Worm (Caenorhabditis elegans) whole organism, L1 larva: ENCODE results near the gene C28D4.7.

Source experiments
- F16B12.6 ChIP-seq: fragments of 150-350 bp; optimal IDR thresholded peaks from 2 replicates; lab custom pipeline; 2014; ENCODE audit warnings: missing biosample characterization, missing genetic modification characterization
- alr-1 ChIP-seq: fragments of 200-800 bp; sonication (Bioruptor generic); optimal IDR thresholded peaks from 2 replicates; lab custom pipeline; 2018; ENCODE audit warnings: borderline replicate concordance, mild to moderate bottlenecking, missing genetic modification characterization, missing compliant biosample characterization
- ceh-63 ChIP-seq: fragments of 200-800 bp; sonication (Bioruptor generic); optimal IDR thresholded peaks from 2 replicates; lab custom pipeline; 2018; ENCODE audit warnings: mild to moderate bottlenecking, missing genetic modification characterization, missing compliant biosample characterization
- ceh-82 ChIP-seq, 3 experiments: fragments of 150-350 bp in 1 of 3; sonication (generic microtip) in 2 of 3; optimal IDR thresholded peaks; 2 replicates each; lab custom pipeline; 2014 to 2017; ENCODE audit warnings: missing biosample characterization in 3 of 3, missing genetic modification characterization in 3 of 3
- ceh-90 ChIP-seq: sonication (generic microtip); optimal IDR thresholded peaks from 2 replicates; lab custom pipeline; 2016; ENCODE audit warnings: missing genetic modification characterization, missing compliant biosample characterization
- ces-1 ChIP-seq: fragments of 150-350 bp; optimal IDR thresholded peaks from 2 replicates; lab custom pipeline; 2014; ENCODE audit warnings: missing biosample characterization, missing genetic modification reagents, missing genetic modification characterization
- dpl-1 ChIP-seq, 3 experiments: fragments of 150-350 bp in 2 of 3; sonication (generic microtip) in 1 of 3; optimal IDR thresholded peaks; 2 replicates each; lab custom pipeline; 2014 to 2017; ENCODE audit warnings: missing biosample characterization in 3 of 3, missing genetic modification characterization in 3 of 3, missing genetic modification reagents in 3 of 3
- dsc-1 ChIP-seq: sonication (generic microtip); optimal IDR thresholded peaks from 2 replicates; lab custom pipeline; 2016; ENCODE audit warnings: mild to moderate bottlenecking, missing genetic modification characterization, missing compliant biosample characterization
- efl-1 ChIP-seq, 4 experiments: fragments of 150-350 bp; optimal IDR thresholded peaks in 3 of 4; peaks in 1 of 4; 1 replicate in 1 of 4; 2 replicates in 3 of 4; lab custom pipeline; 2014; ENCODE audit warnings: missing biosample characterization in 2 of 4, missing genetic modification characterization in 2 of 4, missing genetic modification reagents in 2 of 4
- elt-2 ChIP-seq: sonication (generic microtip); optimal IDR thresholded peaks from 2 replicates; lab custom pipeline; 2016; ENCODE audit warnings: missing genetic modification characterization, mild to moderate bottlenecking, inconsistent platforms, missing compliant biosample characterization, missing genetic modification reagents
- fkh-4 ChIP-seq: sonication (generic microtip); optimal IDR thresholded peaks from 2 replicates; lab custom pipeline; 2016; ENCODE audit warnings: missing compliant biosample characterization, missing genetic modification characterization, borderline replicate concordance
- fos-1 ChIP-seq: fragments of 150-350 bp; optimal IDR thresholded peaks from 2 replicates; lab custom pipeline; 2014; ENCODE audit warnings: missing biosample characterization, missing genetic modification characterization
- grh-1 ChIP-seq: fragments of 200-800 bp; sonication (Bioruptor generic); IDR thresholded peaks from 2 replicates; pipeline ENCODE4 v1.3.6; 2022; ENCODE audit warnings: missing genetic modification reagents, missing genetic modification characterization, missing compliant biosample characterization
- hpl-2 ChIP-seq: fragments of 150-350 bp; optimal IDR thresholded peaks from 2 replicates; lab custom pipeline; 2014; ENCODE audit warnings: missing biosample characterization, missing genetic modification reagents, missing genetic modification characterization
- irx-1 ChIP-seq: sonication (generic microtip); optimal IDR thresholded peaks from 2 replicates; lab custom pipeline; 2016; ENCODE audit warnings: missing genetic modification characterization, missing compliant biosample characterization
- lin-13 ChIP-seq: fragments of 150-350 bp; optimal IDR thresholded peaks from 2 replicates; lab custom pipeline; 2014; ENCODE audit warnings: missing biosample characterization, missing genetic modification reagents, missing genetic modification characterization
- lin-15B ChIP-seq: fragments of 150-350 bp; sonication (generic microtip); optimal IDR thresholded peaks from 3 replicates; lab custom pipeline; 2014; ENCODE audit warnings: missing biosample characterization, missing genetic modification characterization
- lin-39 ChIP-seq: fragments of 150-350 bp; optimal IDR thresholded peaks from 2 replicates; lab custom pipeline; 2014; ENCODE audit warnings: missing biosample characterization, missing genetic modification reagents, missing genetic modification characterization
- lir-3 ChIP-seq: sonication (generic microtip); optimal IDR thresholded peaks from 2 replicates; lab custom pipeline; 2016; ENCODE audit warnings: mild to moderate bottlenecking, missing genetic modification characterization, moderate library complexity, missing compliant biosample characterization; ENCODE audit not compliant: poor library complexity
- lsy-2 ChIP-seq, 2 experiments: fragments of 150-350 bp; optimal IDR thresholded peaks; 2 replicates each; lab custom pipeline; 2014; ENCODE audit warnings: missing biosample characterization in 2 of 2, missing genetic modification characterization in 2 of 2
- mab-9 ChIP-seq: fragments of 200-800 bp; sonication (Bioruptor generic); IDR thresholded peaks from 2 replicates; pipeline ENCODE4 v1.3.6; 2022; ENCODE audit warnings: missing genetic modification reagents, missing genetic modification characterization, missing compliant biosample characterization
- mef-2 ChIP-seq: fragments of 150-350 bp; optimal IDR thresholded peaks from 2 replicates; lab custom pipeline; 2014; ENCODE audit warnings: missing biosample characterization, missing genetic modification characterization
- mep-1 ChIP-seq: fragments of 150-350 bp; optimal IDR thresholded peaks from 2 replicates; lab custom pipeline; 2014; ENCODE audit warnings: missing biosample characterization, missing genetic modification characterization
- nhr-11 ChIP-seq: fragments of 150-350 bp; optimal IDR thresholded peaks from 2 replicates; lab custom pipeline; 2014; ENCODE audit warnings: missing biosample characterization, missing genetic modification characterization
- nhr-20 ChIP-seq: sonication (generic microtip); optimal IDR thresholded peaks from 2 replicates; lab custom pipeline; 2016; ENCODE audit warnings: mild to moderate bottlenecking, missing genetic modification characterization, missing compliant biosample characterization
- nhr-47 ChIP-seq: sonication (generic microtip); optimal IDR thresholded peaks from 2 replicates; lab custom pipeline; 2016; ENCODE audit warnings: mild to moderate bottlenecking, missing genetic modification characterization, moderate library complexity, missing compliant biosample characterization
- nhr-76 ChIP-seq: sonication (generic microtip); optimal IDR thresholded peaks from 2 replicates; lab custom pipeline; 2017; ENCODE audit warnings: missing biosample characterization, missing genetic modification characterization
- nhr-77 ChIP-seq: fragments of 150-350 bp; optimal IDR thresholded peaks from 2 replicates; lab custom pipeline; 2014; ENCODE audit warnings: missing biosample characterization, missing genetic modification characterization
- nhr-84 ChIP-seq: sonication (generic microtip); optimal IDR thresholded peaks from 2 replicates; lab custom pipeline; 2017; ENCODE audit warnings: missing biosample characterization, missing genetic modification characterization
- nhr-85 ChIP-seq: sonication (generic microtip); peaks from one replicate; lab custom pipeline; 2016; ENCODE audit warnings: missing genetic modification characterization, inconsistent platforms, missing compliant biosample characterization
- nhr-90 ChIP-seq: sonication (generic microtip); optimal IDR thresholded peaks from 2 replicates; lab custom pipeline; 2016; ENCODE audit warnings: mild to moderate bottlenecking, missing genetic modification characterization, missing compliant biosample characterization; ENCODE audit not compliant: poor library complexity
- pqm-1 ChIP-seq: sonication (generic microtip); optimal IDR thresholded peaks from 3 replicates; lab custom pipeline; 2017; ENCODE audit warnings: missing biosample characterization, missing genetic modification characterization
- snu-23 ChIP-seq: sonication (generic microtip); optimal IDR thresholded peaks from 2 replicates; lab custom pipeline; 2016; ENCODE audit warnings: missing genetic modification characterization, missing compliant biosample characterization
- sptf-1 ChIP-seq: fragments of 150-350 bp; optimal IDR thresholded peaks from 2 replicates; lab custom pipeline; 2014; ENCODE audit warnings: missing biosample characterization, missing genetic modification characterization
- sup-37 ChIP-seq: fragments of 200-800 bp; sonication (Bioruptor generic); optimal IDR thresholded peaks from 2 replicates; lab custom pipeline; 2018; ENCODE audit warnings: mild to moderate bottlenecking, missing genetic modification characterization, missing compliant biosample characterization
- swsn-7 ChIP-seq: sonication (generic microtip); optimal IDR thresholded peaks from 2 replicates; lab custom pipeline; 2016; ENCODE audit warnings: missing genetic modification characterization, missing compliant biosample characterization
- tbx-2 ChIP-seq: sonication (generic microtip); optimal IDR thresholded peaks from 2 replicates; lab custom pipeline; 2016; ENCODE audit warnings: missing genetic modification characterization, missing compliant biosample characterization
- unc-86 ChIP-seq: sonication (generic microtip); optimal IDR thresholded peaks from 2 replicates; lab custom pipeline; 2016; ENCODE audit warnings: missing genetic modification characterization, missing compliant biosample characterization
- xbp-1 ChIP-seq: sonication (generic microtip); optimal IDR thresholded peaks from 2 replicates; lab custom pipeline; 2016; ENCODE audit warnings: missing genetic modification characterization, missing compliant biosample characterization
- zag-1 ChIP-seq: fragments of 150-350 bp; optimal IDR thresholded peaks from 2 replicates; lab custom pipeline; 2014; ENCODE audit warnings: missing biosample characterization, missing genetic modification characterization
- ztf-4 ChIP-seq: fragments of 150-350 bp; optimal IDR thresholded peaks from 2 replicates; lab custom pipeline; 2014; ENCODE audit warnings: missing biosample characterization, missing genetic modification characterization

C28D4.7 gene

DNA sequence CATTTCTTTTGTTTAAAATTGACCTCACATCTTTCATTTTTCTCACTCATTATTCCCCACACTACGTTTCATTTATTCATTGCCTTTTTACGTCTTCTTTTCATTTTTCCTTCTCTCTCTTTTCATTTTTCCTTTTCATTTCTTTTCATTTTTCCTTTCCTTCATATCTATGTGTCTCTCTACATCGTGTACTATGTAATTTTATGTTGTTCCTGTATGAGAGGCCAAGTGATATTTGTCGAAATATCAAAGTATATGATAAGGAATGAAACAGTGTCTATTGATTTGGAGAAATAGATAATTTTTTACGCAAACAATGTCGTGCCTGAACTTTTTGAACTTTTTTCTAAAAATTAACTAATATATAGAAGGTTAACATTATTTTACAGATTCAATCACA, 26.5 kb downstream of the C28D4.7 start (continued):
- TF ChIP-seq lin-39 (tag; lab: Kevin White, UChicago) (no peak), nhr-84 (no peak), zag-1 (tag; lab: Kevin White, UChicago) (no peak), sptf-1 (tag; lab: Kevin White, UChicago) (no peak), tbx-2 (tag; lab: Kevin White, UChicago) (no peak), sup-37 (GFP tag; lab: Kevin White, UChicago) (no peak), fos-1 (tag; lab: Kevin White, UChicago) (no peak), hpl-2 (GFP tag; lab: Kevin White, UChicago) (no peak), irx-1 (no peak), mef-2 (no peak), ceh-90 (tag; lab: Kevin White, UChicago) (no peak), nhr-76 (tag; lab: Kevin White, UChicago) (no peak), ces-1 (GFP tag; lab: Kevin White, UChicago) (no peak)

DNA sequence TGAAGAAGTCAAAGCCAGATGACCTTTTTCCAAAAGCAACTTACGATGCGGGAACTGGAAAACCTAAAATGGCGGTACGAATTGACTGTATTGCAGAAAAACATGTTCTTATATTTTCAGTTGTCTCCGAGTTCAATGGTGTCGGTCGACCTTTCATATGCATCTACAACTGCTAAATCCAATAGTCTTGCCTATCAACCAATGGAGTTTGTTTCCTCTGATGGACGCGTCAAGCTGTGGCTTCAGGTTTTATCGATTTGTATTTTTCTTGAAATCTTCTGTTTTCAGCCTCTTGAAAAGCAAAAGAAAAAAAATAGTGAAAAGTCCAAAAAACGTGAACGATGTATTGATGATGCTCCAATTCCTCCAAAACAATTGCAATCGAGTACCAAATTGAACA, 28.7 kb downstream of the C28D4.7 start:
- TF ChIP-seq swsn-7 (tag; lab: Kevin White, UChicago) (no peak), efl-1 (optimal IDR thresholded peaks at IDR 0.05; lab: Kevin White, UChicago) (no peak), efl-1 (GFP tag; optimal IDR thresholded peaks at IDR 0.05 in 1 of 2; lab: Kevin White, UChicago) (peak in 1 of 2 experiments; percentile 48)

DNA sequence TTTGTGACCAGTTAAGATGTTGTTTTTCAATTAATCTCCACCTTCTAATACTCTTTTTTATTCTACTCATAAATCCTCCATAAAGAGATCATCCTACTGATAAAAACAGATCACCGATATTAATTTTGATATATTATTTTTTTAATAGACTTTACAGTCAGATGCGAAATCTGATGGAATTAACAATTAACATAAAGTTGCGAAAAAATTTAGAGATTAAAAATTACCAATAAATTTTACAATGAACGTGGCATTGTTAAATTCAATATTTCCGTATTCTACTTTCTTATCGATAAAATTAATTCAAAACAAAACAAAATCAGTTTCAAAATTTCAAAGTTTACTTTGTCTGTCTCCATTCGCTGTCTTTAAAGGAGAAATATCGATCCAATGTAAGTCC, 30.2 kb downstream of the C28D4.7 start, which contains the start of gene K01H12.4:
Gene K01H12.4, plus strand, starts transcription at position 301 of the 400 bp plus-strand sequence.
- no peak for TF ChIP-seq lir-3 (tag; lab: Kevin White, UChicago)
- no peak for TF ChIP-seq fkh-4
- TF ChIP-seq elt-2 (tag; lab: Kevin White, UChicago): no peak
- no peak for TF ChIP-seq ceh-82 (tag; optimal IDR thresholded peaks at IDR 0.05; lab: Kevin White, UChicago)
- no peak for TF ChIP-seq fos-1 (tag; lab: Kevin White, UChicago)
- TF ChIP-seq unc-86 (tag; lab: Kevin White, UChicago): no peak

DNA sequence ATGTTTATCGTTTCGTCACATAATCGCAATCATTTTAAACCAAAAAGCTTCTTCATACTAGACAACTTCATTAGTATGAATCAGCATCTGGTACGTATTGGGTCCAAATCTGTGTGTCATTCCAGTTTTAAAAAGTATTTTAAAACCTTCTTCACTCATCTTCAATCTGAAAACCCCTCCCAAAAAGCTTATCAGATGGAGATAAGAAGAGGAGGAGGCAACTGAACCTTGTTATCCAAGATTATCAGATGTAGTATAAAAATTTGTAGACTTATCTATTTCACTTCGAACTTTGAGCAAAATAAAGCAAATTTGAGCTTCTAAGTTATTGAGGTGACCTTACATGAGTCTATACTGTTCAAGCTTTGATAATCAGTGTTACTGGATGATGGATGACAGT, 33.1 kb downstream of the C28D4.7 start, which contains the start of gene nhr-38:
Gene nhr-38, plus strand, starts transcription at position 301 of the 400 bp plus-strand sequence.
- TF ChIP-seq ceh-63: no peak
- peak; percentile 0 for TF ChIP-seq dsc-1 (tag; lab: Kevin White, UChicago)
- TF ChIP-seq elt-2 (tag; lab: Kevin White, UChicago): no peak
- TF ChIP-seq nhr-85: no peak
- TF ChIP-seq, all 84 proteins: peak for 1

DNA sequence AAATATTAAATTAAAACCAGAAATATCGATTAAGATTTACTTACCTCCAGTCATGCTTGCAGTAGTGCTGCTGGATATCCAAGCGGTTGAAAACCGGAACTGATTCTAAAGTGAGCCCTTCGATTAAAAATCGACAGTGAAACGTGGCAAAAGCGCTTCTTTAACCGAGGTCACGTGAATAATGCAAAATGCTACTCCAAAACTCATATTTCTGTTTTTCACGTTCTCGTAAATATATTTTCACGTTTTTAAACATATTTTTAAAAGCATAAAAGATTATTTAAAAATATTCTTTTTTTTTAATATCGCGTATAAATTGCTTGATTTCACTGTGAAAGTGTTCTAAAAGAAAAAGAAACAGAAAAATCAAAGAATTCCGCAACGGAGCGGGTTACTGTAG, 33.7 kb downstream of the C28D4.7 start, which contains the start of gene ant-1.3:
Gene ant-1.3, minus strand, starts transcription at position 101 of the 400 bp plus-strand sequence.
- no peak for TF ChIP-seq pqm-1 (tag; lab: Kevin White, UChicago)
- no peak for TF ChIP-seq lir-3 (tag; lab: Kevin White, UChicago)
- TF ChIP-seq lin-15B (tag; lab: Kevin White, UChicago): no peak
- no peak for TF ChIP-seq grh-1 (GFP tag; lab: Robert Waterston, UW)
- no peak for TF ChIP-seq nhr-11 (tag; lab: Kevin White, UChicago)
- no peak for TF ChIP-seq tbx-2 (tag; lab: Kevin White, UChicago)
- TF ChIP-seq mep-1: no peak
- no peak for TF ChIP-seq ztf-4 (tag; lab: Kevin White, UChicago)

DNA sequence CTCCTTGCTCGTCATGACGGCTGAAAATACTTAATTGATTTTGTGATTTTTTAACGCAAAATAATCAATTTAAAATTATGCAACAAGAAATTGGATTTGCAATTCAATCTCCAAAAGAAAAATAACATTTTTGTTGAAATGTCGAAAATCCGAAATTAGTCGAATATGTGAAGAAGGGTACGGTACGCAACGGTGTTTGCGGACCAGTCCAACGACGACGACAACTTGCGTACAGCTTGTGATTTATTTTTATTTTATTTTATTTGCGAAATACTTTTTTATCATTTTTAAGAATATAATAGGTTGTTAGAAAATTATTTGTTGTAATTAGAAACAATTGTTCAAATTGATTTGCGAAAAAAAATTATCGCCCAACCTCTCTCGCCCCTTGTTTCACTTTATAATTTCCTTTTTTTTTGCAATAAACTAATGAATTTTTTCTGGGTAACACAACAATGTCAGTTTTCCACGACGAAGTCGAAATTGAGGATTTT, 36.2 kb downstream of the C28D4.7 start, which contains the start of the genes dcaf-1 and dph-3:
Gene dcaf-1, minus strand, starts transcription at position 20 of the 494 bp plus-strand sequence.
Gene dph-3, plus strand, starts transcription at position 444 of the 494 bp plus-strand sequence.
- peak; percentile 34 to 68 (median 51) for TF ChIP-seq dpl-1 (GFP tag; optimal IDR thresholded peaks at IDR 0.05; lab: Kevin White, UChicago)
- peak; percentile 90 for TF ChIP-seq F16B12.6 (tag; lab: Kevin White, UChicago)
- TF ChIP-seq mab-9 (GFP tag; lab: Robert Waterston, UW): no peak
- peak; percentile 96 to 99 for TF ChIP-seq lsy-2 (tag; optimal IDR thresholded peaks at IDR 0.05; lab: Kevin White, UChicago)
- TF ChIP-seq lin-13 (GFP tag; lab: Kevin White, UChicago): no peak
- peak; percentile 32 for TF ChIP-seq nhr-20
- TF ChIP-seq lin-15B (tag; lab: Kevin White, UChicago): peak; percentile 3
- TF ChIP-seq mep-1: peak; percentile 73
- no peak for TF ChIP-seq nhr-77
- TF ChIP-seq ces-1 (GFP tag; lab: Kevin White, UChicago): no peak
- TF ChIP-seq nhr-84: no peak
- TF ChIP-seq alr-1: no peak
- peak; percentile 57 for TF ChIP-seq snu-23 (GFP tag; lab: Kevin White, UChicago)
- TF ChIP-seq xbp-1 (tag; lab: Kevin White, UChicago): peak; percentile 16
- TF ChIP-seq nhr-90: peak; percentile 4
- TF ChIP-seq ceh-82 (tag; optimal IDR thresholded peaks at IDR 0.05; lab: Kevin White, UChicago): peak in 2 of 3 experiments; percentile 23 to 35
- TF ChIP-seq nhr-47 (tag; lab: Kevin White, UChicago): peak; percentile 36
- TF ChIP-seq efl-1 (optimal IDR thresholded peaks at IDR 0.05; lab: Kevin White, UChicago): peak; percentile 42 to 55
- peak; percentile 55 to 89 for TF ChIP-seq efl-1 (GFP tag; optimal IDR thresholded peaks at IDR 0.05 in 1 of 2; lab: Kevin White, UChicago)
